Fruit fly (Drosophila melanogaster) whole organism, embryonic: ENCODE results near the gene Sfp78E.

ENCODE experiments used
- Awh ChIP-seq: fragments of 200-800 bp; sonication (Bioruptor generic); IDR thresholded peaks from 2 replicates; pipeline ENCODE4, ENCODE4 v1.3.6; 2022; ENCODE audit warnings: missing biosample characterization, missing genetic modification characterization
- CG10654 ChIP-seq: fragments of 200-800 bp; sonication (Bioruptor generic); optimal IDR thresholded peaks from 2 replicates; lab custom pipeline; 2016; ENCODE audit warnings: missing biosample characterization, missing genetic modification characterization
- CG11456 ChIP-seq: fragments of 200-800 bp; sonication (Bioruptor generic); IDR thresholded peaks from 3 replicates; pipeline ENCODE4 v1.3.6; 2022; ENCODE audit warnings: missing biosample characterization, missing genetic modification characterization
- CG14667 ChIP-seq: fragments of 200-800 bp; sonication (Bioruptor generic); IDR thresholded peaks from 2 replicates; pipeline ENCODE4 v1.3.6; 2022; ENCODE audit warnings: missing biosample characterization, missing genetic modification characterization
- CG15479 ChIP-seq: fragments of 200-800 bp; sonication (Bioruptor generic); optimal IDR thresholded peaks from 3 replicates; lab custom pipeline; 2019; ENCODE audit warnings: missing biosample characterization, mild to moderate bottlenecking, missing genetic modification characterization, moderate library complexity
- CG15514 ChIP-seq: fragments of 200-800 bp; sonication (Bioruptor generic); optimal IDR thresholded peaks from 3 replicates; lab custom pipeline; 2017; ENCODE audit warnings: missing biosample characterization, missing genetic modification characterization, mild to moderate bottlenecking, moderate library complexity, missing genetic modification reagents
- CG1603 ChIP-seq: fragments of 200-800 bp; sonication (Bioruptor generic); optimal IDR thresholded peaks from 2 replicates; lab custom pipeline; 2019; ENCODE audit warnings: missing biosample characterization, mild to moderate bottlenecking, missing genetic modification characterization, moderate library complexity
- CG17612 ChIP-seq: fragments of 200-800 bp; sonication (Bioruptor generic); IDR thresholded peaks from 2 replicates; pipeline ENCODE4 v1.3.6; 2022; ENCODE audit warnings: missing biosample characterization, missing genetic modification characterization
- CG1832 ChIP-seq: fragments of 200-800 bp; sonication (Bioruptor generic); optimal IDR thresholded peaks from 2 replicates; lab custom pipeline; 2017; ENCODE audit warnings: missing biosample characterization, mild to moderate bottlenecking, missing genetic modification characterization, inconsistent platforms
- CG2712 ChIP-seq: fragments of 200-800 bp; optimal IDR thresholded peaks from 3 replicates; lab custom pipeline; 2019; ENCODE audit warnings: missing biosample characterization, mild to moderate bottlenecking, missing genetic modification characterization, moderate library complexity
- CG30431 ChIP-seq: fragments of 200-800 bp; sonication (Bioruptor generic); optimal IDR thresholded peaks from 2 replicates; lab custom pipeline; 2017; ENCODE audit warnings: missing biosample characterization, missing genetic modification characterization
- CG6254 ChIP-seq: fragments of 200-800 bp; sonication (Bioruptor generic); optimal IDR thresholded peaks from 3 replicates; lab custom pipeline; 2017; ENCODE audit warnings: mild to moderate bottlenecking, missing biosample characterization, missing genetic modification reagents, missing genetic modification characterization
- CG7786 ChIP-seq: fragments of 200-800 bp; sonication (Bioruptor generic); optimal IDR thresholded peaks from 2 replicates; lab custom pipeline; 2016; ENCODE audit warnings: missing biosample characterization, missing genetic modification characterization
- CG8359 ChIP-seq: fragments of 200-800 bp; sonication (Bioruptor generic); optimal IDR thresholded peaks from 2 replicates; lab custom pipeline; 2017; ENCODE audit warnings: missing biosample characterization, mild to moderate bottlenecking, missing genetic modification characterization, borderline replicate concordance
- CG8944 ChIP-seq: fragments of 200-800 bp; sonication (Bioruptor generic); optimal IDR thresholded peaks from 3 replicates; lab custom pipeline; 2016; ENCODE audit warnings: missing biosample characterization, missing genetic modification characterization
- CG9876 ChIP-seq: fragments of 200-800 bp; sonication (Bioruptor generic); optimal IDR thresholded peaks from 2 replicates; lab custom pipeline; 2016; ENCODE audit warnings: missing biosample characterization, missing genetic modification characterization
- D19A ChIP-seq: fragments of 200-800 bp; optimal IDR thresholded peaks from 3 replicates; lab custom pipeline; 2019; ENCODE audit warnings: missing biosample characterization, mild to moderate bottlenecking, missing genetic modification characterization, moderate library complexity
- Dll ChIP-seq: fragments of 200-800 bp; sonication (Bioruptor generic); IDR thresholded peaks from 4 replicates; pipeline ENCODE4 v1.3.6; 2022; ENCODE audit warnings: missing biosample characterization, missing genetic modification characterization; ENCODE audit not compliant: partially characterized antibody
- E2f1 ChIP-seq: fragments of 200-800 bp; sonication (Bioruptor generic); IDR thresholded peaks from 2 replicates; pipeline ENCODE4 v1.3.6; 2022; ENCODE audit warnings: missing biosample characterization, missing genetic modification characterization
- GATAe ChIP-seq: fragments of 200-800 bp; sonication (Bioruptor generic); conservative IDR thresholded peaks from 2 replicates; pipeline ENCODE4 v1.3.6; 2022; ENCODE audit warnings: missing biosample characterization, missing genetic modification characterization
- HLH4C ChIP-seq: fragments of 200-800 bp; sonication (Bioruptor generic); IDR thresholded peaks from 3 replicates; pipeline ENCODE4 v1.3.6; 2022; ENCODE audit warnings: missing biosample characterization, missing genetic modification characterization; ENCODE audit not compliant: partially characterized antibody
- HLHmδ ChIP-seq: fragments of 200-800 bp; sonication (Bioruptor generic); optimal IDR thresholded peaks from 2 replicates; lab custom pipeline; 2018; ENCODE audit warnings: missing biosample characterization, mild to moderate bottlenecking, missing genetic modification characterization, moderate library complexity
- Hr39 ChIP-seq: fragments of >200 bp; optimal IDR thresholded peaks from 2 replicates; lab custom pipeline; 2017
- Hsf ChIP-seq: fragments of 200-800 bp; sonication (Bioruptor generic); optimal IDR thresholded peaks from 3 replicates; lab custom pipeline; 2016; ENCODE audit warnings: missing biosample characterization, missing genetic modification characterization
- Kr ChIP-seq: fragments of 200-800 bp; sonication (Bioruptor generic); optimal IDR thresholded peaks from 2 replicates; lab custom pipeline; 2017; ENCODE audit warnings: missing biosample characterization, mild to moderate bottlenecking, missing genetic modification characterization
- MTF-1 ChIP-seq: fragments of 200-800 bp; sonication (Bioruptor generic); optimal IDR thresholded peaks from 2 replicates; lab custom pipeline; 2018; ENCODE audit warnings: missing biosample characterization, mild to moderate bottlenecking, missing genetic modification characterization, borderline replicate concordance
- Med ChIP-seq: fragments of 200-800 bp; sonication (Bioruptor generic); peaks from one replicate; lab custom pipeline; 2016; ENCODE audit warnings: missing biosample characterization, missing genetic modification characterization, mild to moderate bottlenecking, inconsistent platforms, moderate library complexity
- Optix ChIP-seq: fragments of 200-800 bp; sonication (Bioruptor generic); IDR thresholded peaks from 3 replicates; pipeline ENCODE4 v1.3.6; 2022; ENCODE audit warnings: missing biosample characterization, missing genetic modification characterization
- Scr ChIP-seq: fragments of 200-800 bp; sonication (Bioruptor generic); IDR thresholded peaks from 2 replicates; pipeline ENCODE4 v1.3.6; 2022; ENCODE audit warnings: missing biosample characterization, missing genetic modification characterization; ENCODE audit not compliant: partially characterized antibody
- Side ChIP-seq: fragments of 200-800 bp; sonication (Bioruptor generic); optimal IDR thresholded peaks from 2 replicates; lab custom pipeline; 2016; ENCODE audit warnings: missing biosample characterization, missing genetic modification characterization
- Sox100B ChIP-seq: fragments of 200-800 bp; sonication (Bioruptor generic); optimal IDR thresholded peaks from 3 replicates; lab custom pipeline; 2018; ENCODE audit warnings: missing biosample characterization, mild to moderate bottlenecking, missing genetic modification characterization
- Vsx1 ChIP-seq: fragments of 200-800 bp; sonication (Bioruptor generic); optimal IDR thresholded peaks from 2 replicates; lab custom pipeline; 2017; ENCODE audit warnings: missing biosample characterization, mild to moderate bottlenecking, missing genetic modification characterization, missing genetic modification reagents
- cad ChIP-seq: fragments of >200 bp; optimal IDR thresholded peaks from 2 replicates; lab custom pipeline; 2017; ENCODE audit warnings: missing biosample characterization, missing genetic modification characterization
- dm ChIP-seq: fragments of 200-800 bp; sonication (Bioruptor generic); optimal IDR thresholded peaks from 3 replicates; lab custom pipeline; 2016; ENCODE audit warnings: missing biosample characterization, missing genetic modification characterization
- emc ChIP-seq: fragments of 200-800 bp; sonication (Bioruptor generic); optimal IDR thresholded peaks from 2 replicates; lab custom pipeline; 2016; ENCODE audit warnings: missing biosample characterization, missing genetic modification characterization
- ems ChIP-seq: fragments of 200-800 bp; sonication (Bioruptor generic); optimal IDR thresholded peaks from 3 replicates; lab custom pipeline; 2016; ENCODE audit warnings: missing biosample characterization, missing genetic modification characterization
- eve ChIP-seq, 2 experiments: fragments of >200 bp; optimal IDR thresholded peaks; 2 replicates each; lab custom pipeline; 2017; ENCODE audit warnings: missing biosample characterization in 2 of 2, missing genetic modification characterization in 2 of 2
- eyg ChIP-seq: fragments of 200-800 bp; sonication (Bioruptor generic); optimal IDR thresholded peaks from 3 replicates; lab custom pipeline; 2016; ENCODE audit warnings: missing biosample characterization, missing genetic modification characterization
- gce ChIP-seq: fragments of 200-800 bp; sonication (Bioruptor generic); IDR thresholded peaks from 3 replicates; pipeline ENCODE4 v1.3.6; 2022; ENCODE audit warnings: missing biosample characterization, missing genetic modification characterization
- grau ChIP-seq: fragments of 200-800 bp; optimal IDR thresholded peaks from 3 replicates; lab custom pipeline; 2019; ENCODE audit warnings: missing biosample characterization, mild to moderate bottlenecking, missing genetic modification characterization, moderate library complexity
- hb ChIP-seq: fragments of 200-800 bp; sonication (Bioruptor generic); IDR thresholded peaks from 3 replicates; pipeline ENCODE4 v1.3.6; 2022; ENCODE audit warnings: missing biosample characterization, missing genetic modification characterization; ENCODE audit not compliant: partially characterized antibody
- hbn ChIP-seq: fragments of 200-800 bp; sonication (Bioruptor generic); IDR thresholded peaks from 2 replicates; pipeline ENCODE4 v1.3.6; 2022; ENCODE audit warnings: missing biosample characterization, missing genetic modification characterization; ENCODE audit not compliant: partially characterized antibody
- hkb ChIP-seq, 2 experiments: fragments of 200-800 bp in 1 of 2; fragments of >200 bp in 1 of 2; sonication (Bioruptor generic) in 1 of 2; IDR thresholded peaks in 1 of 2; optimal IDR thresholded peaks in 1 of 2; 2 replicates each; pipeline versions ENCODE4 v1.3.6 to Lab custom; 2017 to 2022; ENCODE audit warnings: missing biosample characterization in 1 of 2, missing genetic modification characterization in 1 of 2
- lola ChIP-seq, 3 experiments: fragments of >200 bp in 2 of 3; fragments of 200-800 bp in 1 of 3; sonication (Bioruptor generic) in 1 of 3; optimal IDR thresholded peaks; 2 replicates each; lab custom pipeline; 2017 to 2019; ENCODE audit warnings: missing biosample characterization in 3 of 3, missing genetic modification characterization in 3 of 3, mild to moderate bottlenecking in 1 of 3, moderate library complexity in 1 of 3
- otp ChIP-seq: fragments of 200-800 bp; sonication (Bioruptor generic); IDR thresholded peaks from 3 replicates; pipeline ENCODE4, ENCODE4 v1.3.6; 2022; ENCODE audit warnings: missing biosample characterization, missing genetic modification characterization
- pita ChIP-seq: fragments of 200-800 bp; sonication (Bioruptor generic); optimal IDR thresholded peaks from 2 replicates; lab custom pipeline; 2017; ENCODE audit warnings: missing biosample characterization, mild to moderate bottlenecking, missing genetic modification characterization
- pzg ChIP-seq: fragments of 200-800 bp; sonication (Bioruptor generic); optimal IDR thresholded peaks from 3 replicates; lab custom pipeline; 2018; ENCODE audit warnings: missing biosample characterization, mild to moderate bottlenecking, missing genetic modification characterization, moderate library complexity
- sd ChIP-seq: fragments of 200-800 bp; sonication (Bioruptor generic); optimal IDR thresholded peaks from 3 replicates; lab custom pipeline; 2018; ENCODE audit warnings: missing biosample characterization, mild to moderate bottlenecking, missing genetic modification characterization, moderate library complexity
- vnd ChIP-seq: fragments of 200-800 bp; sonication (Bioruptor generic); IDR thresholded peaks from 3 replicates; pipeline ENCODE4 v1.3.6; 2022; ENCODE audit warnings: missing biosample characterization, missing genetic modification characterization; ENCODE audit not compliant: partially characterized antibody
- yki ChIP-seq: fragments of >200 bp; optimal IDR thresholded peaks from 3 replicates; lab custom pipeline; 2018

Sfp78E gene

dm6 chr3L:21728616-21729047 is 44.8 kb upstream of the Sfp78E start, which contains the start of the genes CG11247 and Polr2H (continued):
- peak; percentile 90 for TF ChIP-seq CG30431 (GFP tag; lab: Kevin White, UChicago)
- TF ChIP-seq otp (GFP tag; lab: Robert Waterston, UW): peak; percentile 88
- TF ChIP-seq pzg (GFP tag; lab: Kevin White, UChicago): peak; percentile 81
- TF ChIP-seq CG8359 (GFP tag; lab: Kevin White, UChicago): peak; percentile 57
- peak; percentile 67 for TF ChIP-seq HLH4C (GFP tag; lab: Robert Waterston, UW)
- no peak for TF ChIP-seq HLHmδ (GFP tag; lab: Kevin White, UChicago)
- no peak; the same call in 2 of the 3 replicates for TF ChIP-seq gce (GFP tag; lab: Robert Waterston, UW)
- TF ChIP-seq D19A (tag; lab: Kevin White, UChicago): peak; percentile 58
- TF ChIP-seq Hsf: peak; percentile 97
- TF ChIP-seq yki (lab: Kevin White, UChicago): peak; percentile 66
- TF ChIP-seq CG6254 (GFP tag; lab: Kevin White, UChicago): peak; percentile 49
- TF ChIP-seq Side (GFP tag; lab: Kevin White, UChicago): peak; percentile 93
- TF ChIP-seq cad (GFP tag; lab: Kevin White, UChicago): no peak
- TF ChIP-seq Awh (GFP tag; lab: Robert Waterston, UW): peak; percentile 38; the same call in 1 of the 2 replicates
- peak; percentile 72 for TF ChIP-seq CG15514 (GFP tag; lab: Kevin White, UChicago)
- peak; percentile 73 for TF ChIP-seq hkb (optimal IDR thresholded peaks at IDR 0.05; lab: Kevin White, UChicago)
- TF ChIP-seq hkb (GFP tag; IDR thresholded peaks at IDR 0.05; lab: Robert Waterston, UW): peak; percentile 76
- peak; percentile 78 for TF ChIP-seq vnd (GFP tag; lab: Robert Waterston, UW)
- peak; percentile 93 for TF ChIP-seq CG10654 (GFP tag; lab: Kevin White, UChicago)
- TF ChIP-seq CG2712 (tag; lab: Kevin White, UChicago): peak; percentile 90
- TF ChIP-seq CG14667 (GFP tag; lab: Robert Waterston, UW): peak; percentile 91
- peak; percentile 95 for TF ChIP-seq dm
- TF ChIP-seq ems (GFP tag; lab: Kevin White, UChicago): peak; percentile 92
- peak; percentile 94 for TF ChIP-seq CG9876
- TF ChIP-seq CG11456: peak; percentile 94
- TF ChIP-seq CG15479 (GFP tag; lab: Kevin White, UChicago): peak; percentile 1
- TF ChIP-seq emc: peak; percentile 87
- TF ChIP-seq E2f1 (GFP tag; lab: Robert Waterston, UW): peak; percentile 87
- peak; percentile 81 for TF ChIP-seq CG17612
- peak; percentile 66; the same call in 1 of the 2 replicates for TF ChIP-seq hbn
- TF ChIP-seq GATAe: peak; percentile 81
- no peak for TF ChIP-seq pita (GFP tag; lab: Kevin White, UChicago)
- peak; percentile 94 for TF ChIP-seq Optix
- no peak for TF ChIP-seq sd
- TF ChIP-seq MTF-1 (GFP tag; lab: Kevin White, UChicago): no peak
- peak; percentile 86 for TF ChIP-seq grau
- no peak for TF ChIP-seq Kr (GFP tag; lab: Kevin White, UChicago)
- peak; percentile 95 for TF ChIP-seq CG7786 (GFP tag; lab: Kevin White, UChicago)
- TF ChIP-seq Vsx1: peak; percentile 31
- TF ChIP-seq CG8944 (GFP tag; lab: Kevin White, UChicago): peak; percentile 95
- peak; percentile 87 for TF ChIP-seq Dll (GFP tag; lab: Robert Waterston, UW)
- peak; percentile 67; the same call in 2 of the 3 replicates for TF ChIP-seq hb (GFP tag; lab: Robert Waterston, UW)
- TF ChIP-seq Hr39 (lab: Kevin White, UChicago): no peak
- TF ChIP-seq CG1832 (GFP tag; lab: Kevin White, UChicago): no peak
- peak; percentile 96 for TF ChIP-seq CG1603
- TF ChIP-seq eve (GFP tag; optimal IDR thresholded peaks at IDR 0.05; lab: Kevin White, UChicago): peak in 1 of 2 experiments; percentile 77
- peak; percentile 89 for TF ChIP-seq eyg (GFP tag; lab: Kevin White, UChicago)
- peak in 1 of 3 experiments; percentile 84 for TF ChIP-seq lola (GFP tag; optimal IDR thresholded peaks at IDR 0.05; lab: Kevin White, UChicago)
- TF ChIP-seq Scr (GFP tag; lab: Robert Waterston, UW): peak; percentile 84
- peak; percentile 99 for TF ChIP-seq Med (GFP tag; lab: Kevin White, UChicago)
- peak; percentile 55 for TF ChIP-seq Sox100B (GFP tag; lab: Kevin White, UChicago)
